Fruit fly (Drosophila melanogaster) whole organism, embryonic: ENCODE data around the gene vkg.

ENCODE experiments used
- Abd-B ChIP-seq: fragments of 200-800 bp; sonication (Bioruptor generic); optimal IDR thresholded peaks from 2 replicates; lab custom pipeline; 2018; ENCODE audit warnings: missing biosample characterization, mild to moderate bottlenecking, missing genetic modification characterization, moderate library complexity
- BEAF-32 ChIP-seq: fragments of 200-800 bp; sonication (Bioruptor generic); optimal IDR thresholded peaks from 3 replicates; lab custom pipeline; 2017; ENCODE audit warnings: missing biosample characterization, missing genetic modification characterization, mild to moderate bottlenecking, moderate library complexity, missing genetic modification reagents
- Bteb2 ChIP-seq: fragments of 200-800 bp; sonication (Bioruptor generic); optimal IDR thresholded peaks from 2 replicates; lab custom pipeline; 2016; ENCODE audit warnings: missing biosample characterization, missing genetic modification characterization
- CG10543 ChIP-seq: fragments of 200-800 bp; sonication (Bioruptor generic); optimal IDR thresholded peaks from 3 replicates; lab custom pipeline; 2017; ENCODE audit warnings: missing biosample characterization, mild to moderate bottlenecking, missing genetic modification characterization, moderate library complexity
- CG11560 ChIP-seq: fragments of 200-800 bp; sonication (Bioruptor generic); IDR thresholded peaks from 3 replicates; pipeline ENCODE4 v1.3.6; 2022; ENCODE audit warnings: missing biosample characterization, missing genetic modification characterization
- CG13287 ChIP-seq: fragments of 200-800 bp; sonication (Bioruptor generic); IDR thresholded peaks from 2 replicates; pipeline ENCODE4 v1.3.6; 2022; ENCODE audit warnings: missing biosample characterization, missing genetic modification characterization; ENCODE audit not compliant: partially characterized antibody
- CG15479 ChIP-seq: fragments of 200-800 bp; sonication (Bioruptor generic); optimal IDR thresholded peaks from 3 replicates; lab custom pipeline; 2019; ENCODE audit warnings: missing biosample characterization, mild to moderate bottlenecking, missing genetic modification characterization, moderate library complexity
- CG17385 ChIP-seq: fragments of 200-800 bp; sonication (Bioruptor generic); optimal IDR thresholded peaks from 3 replicates; lab custom pipeline; 2018; ENCODE audit warnings: missing biosample characterization, mild to moderate bottlenecking, missing genetic modification characterization
- CG34422 ChIP-seq: fragments of 200-800 bp; sonication (Bioruptor generic); IDR thresholded peaks from 3 replicates; pipeline ENCODE4 v1.3.6; 2022; ENCODE audit warnings: missing biosample characterization, missing genetic modification characterization
- CG3838 ChIP-seq: fragments of 200-800 bp; sonication (Bioruptor generic); optimal IDR thresholded peaks from 3 replicates; lab custom pipeline; 2016; ENCODE audit warnings: missing biosample characterization, missing genetic modification characterization
- CG3847 ChIP-seq: fragments of 200-800 bp; sonication (Bioruptor generic); IDR thresholded peaks from 2 replicates; pipeline ENCODE4 v1.3.6; 2022; ENCODE audit warnings: missing biosample characterization, missing genetic modification characterization
- CG4360 ChIP-seq: fragments of 200-800 bp; sonication (Bioruptor generic); IDR thresholded peaks from 2 replicates; pipeline ENCODE4 v1.3.6; 2022; ENCODE audit warnings: missing biosample characterization, missing genetic modification characterization
- CG4617 ChIP-seq: fragments of 200-800 bp; sonication (Bioruptor generic); optimal IDR thresholded peaks from 3 replicates; lab custom pipeline; 2016; ENCODE audit warnings: missing biosample characterization, missing genetic modification characterization, borderline replicate concordance
- CG6791 ChIP-seq: fragments of 200-800 bp; sonication (Bioruptor generic); IDR thresholded peaks from 3 replicates; pipeline ENCODE4 v1.3.6; 2022; ENCODE audit warnings: missing biosample characterization, missing genetic modification characterization; ENCODE audit not compliant: partially characterized antibody
- CG7839 ChIP-seq: fragments of 200-800 bp; sonication (Bioruptor generic); optimal IDR thresholded peaks from 3 replicates; lab custom pipeline; 2018; ENCODE audit warnings: missing biosample characterization, mild to moderate bottlenecking, missing genetic modification characterization, moderate library complexity
- CG8924 ChIP-seq: fragments of 200-800 bp; optimal IDR thresholded peaks from 3 replicates; lab custom pipeline; 2019; ENCODE audit warnings: missing biosample characterization, mild to moderate bottlenecking, missing genetic modification characterization, moderate library complexity
- CG9797 ChIP-seq: fragments of 200-800 bp; sonication (Bioruptor generic); optimal IDR thresholded peaks from 3 replicates; lab custom pipeline; 2018; ENCODE audit warnings: missing biosample characterization, mild to moderate bottlenecking, missing genetic modification characterization
- Doc2 ChIP-seq: fragments of 200-800 bp; sonication (Bioruptor generic); IDR thresholded peaks from 2 replicates; pipeline ENCODE4 v1.3.6; 2022; ENCODE audit warnings: missing biosample characterization, missing genetic modification characterization
- Dp ChIP-seq: fragments of 200-800 bp; sonication (Bioruptor generic); optimal IDR thresholded peaks from 2 replicates; lab custom pipeline; 2018; ENCODE audit warnings: missing biosample characterization, mild to moderate bottlenecking, missing genetic modification characterization, moderate library complexity
- E2f2 ChIP-seq: fragments of 200-800 bp; sonication (Bioruptor generic); IDR thresholded peaks from 2 replicates; pipeline ENCODE4 v1.3.6; 2022; ENCODE audit warnings: missing biosample characterization, missing genetic modification characterization
- HLH54F ChIP-seq: fragments of 200-800 bp; sonication (Bioruptor generic); optimal IDR thresholded peaks from 3 replicates; lab custom pipeline; 2016; ENCODE audit warnings: missing biosample characterization, missing genetic modification characterization
- Hr3 ChIP-seq: fragments of 200-800 bp; sonication (Bioruptor generic); optimal IDR thresholded peaks from 3 replicates; lab custom pipeline; 2016; ENCODE audit warnings: missing biosample characterization, missing genetic modification characterization
- MBD-R2 ChIP-seq: fragments of 200-800 bp; sonication (Bioruptor generic); IDR thresholded peaks from 2 replicates; pipeline ENCODE4 v1.3.6; 2022; ENCODE audit warnings: missing biosample characterization, missing genetic modification characterization
- MESR4 ChIP-seq: fragments of 200-800 bp; sonication (Bioruptor generic); optimal IDR thresholded peaks from 2 replicates; lab custom pipeline; 2018; ENCODE audit warnings: missing biosample characterization, mild to moderate bottlenecking, missing genetic modification characterization, moderate library complexity
- Max ChIP-seq: fragments of 200-800 bp; sonication (Bioruptor generic); optimal IDR thresholded peaks from 2 replicates; lab custom pipeline; 2016; ENCODE audit warnings: missing biosample characterization, mild to moderate bottlenecking, missing genetic modification characterization
- Med ChIP-seq: fragments of 200-800 bp; sonication (Bioruptor generic); peaks from one replicate; lab custom pipeline; 2016; ENCODE audit warnings: missing biosample characterization, missing genetic modification characterization, mild to moderate bottlenecking, inconsistent platforms, moderate library complexity
- Myb ChIP-seq: fragments of 200-800 bp; sonication (Bioruptor generic); optimal IDR thresholded peaks from 2 replicates; lab custom pipeline; 2016; ENCODE audit warnings: missing biosample characterization, missing genetic modification characterization
- Sin3A ChIP-seq: fragments of >200 bp; optimal IDR thresholded peaks from 2 replicates; lab custom pipeline; 2018
- TFAM ChIP-seq: fragments of 200-800 bp; sonication (Bioruptor generic); optimal IDR thresholded peaks from 2 replicates; lab custom pipeline; 2017; ENCODE audit warnings: missing biosample characterization, missing genetic modification characterization, inconsistent platforms
- YL-1 ChIP-seq: fragments of 200-800 bp; sonication (Bioruptor generic); optimal IDR thresholded peaks from 3 replicates; lab custom pipeline; 2017; ENCODE audit warnings: missing biosample characterization, mild to moderate bottlenecking, missing genetic modification characterization
- az2 ChIP-seq: fragments of 200-800 bp; sonication (Bioruptor generic); optimal IDR thresholded peaks from 3 replicates; lab custom pipeline; 2016; ENCODE audit warnings: missing biosample characterization, missing genetic modification characterization
- bab2 ChIP-seq: fragments of 200-800 bp; sonication (Bioruptor generic); optimal IDR thresholded peaks from 2 replicates; lab custom pipeline; 2016; ENCODE audit warnings: missing biosample characterization, missing genetic modification characterization
- bigmax ChIP-seq: fragments of 200-800 bp; sonication (Bioruptor generic); optimal IDR thresholded peaks from 2 replicates; lab custom pipeline; 2018; ENCODE audit warnings: missing biosample characterization, mild to moderate bottlenecking, missing genetic modification characterization
- dm ChIP-seq: fragments of 200-800 bp; sonication (Bioruptor generic); optimal IDR thresholded peaks from 3 replicates; lab custom pipeline; 2016; ENCODE audit warnings: missing biosample characterization, missing genetic modification characterization
- gfzf ChIP-seq: fragments of 200-800 bp; sonication (Bioruptor generic); optimal IDR thresholded peaks from 2 replicates; lab custom pipeline; 2016; ENCODE audit warnings: missing biosample characterization, mild to moderate bottlenecking, missing genetic modification characterization, moderate library complexity
- kah ChIP-seq: fragments of 200-800 bp; sonication (Bioruptor generic); optimal IDR thresholded peaks from 2 replicates; lab custom pipeline; 2018; ENCODE audit warnings: missing biosample characterization, mild to moderate bottlenecking, missing genetic modification characterization
- nerfin-1 ChIP-seq: fragments of 200-800 bp; sonication (Bioruptor generic); optimal IDR thresholded peaks from 3 replicates; lab custom pipeline; 2019; ENCODE audit warnings: missing biosample characterization, mild to moderate bottlenecking, missing genetic modification characterization, moderate library complexity
- nerfin-2 ChIP-seq: fragments of 200-800 bp; sonication (Bioruptor generic); IDR thresholded peaks from 2 replicates; pipeline ENCODE4 v1.3.6; 2022; ENCODE audit warnings: missing biosample characterization, missing genetic modification characterization; ENCODE audit not compliant: partially characterized antibody
- pros ChIP-seq: fragments of 200-800 bp; sonication (Bioruptor generic); optimal IDR thresholded peaks from 3 replicates; lab custom pipeline; 2019; ENCODE audit warnings: missing biosample characterization, mild to moderate bottlenecking, missing genetic modification characterization, moderate library complexity
- pzg ChIP-seq: fragments of 200-800 bp; sonication (Bioruptor generic); optimal IDR thresholded peaks from 3 replicates; lab custom pipeline; 2018; ENCODE audit warnings: missing biosample characterization, mild to moderate bottlenecking, missing genetic modification characterization, moderate library complexity
- sd ChIP-seq: fragments of 200-800 bp; sonication (Bioruptor generic); optimal IDR thresholded peaks from 3 replicates; lab custom pipeline; 2018; ENCODE audit warnings: missing biosample characterization, mild to moderate bottlenecking, missing genetic modification characterization, moderate library complexity
- slp2 ChIP-seq: fragments of 200-800 bp; sonication (Bioruptor generic); optimal IDR thresholded peaks from 2 replicates; lab custom pipeline; 2016; ENCODE audit warnings: missing biosample characterization, missing genetic modification characterization
- sqz ChIP-seq: fragments of 200-800 bp; sonication (Bioruptor generic); optimal IDR thresholded peaks from 3 replicates; lab custom pipeline; 2018; ENCODE audit warnings: missing biosample characterization, mild to moderate bottlenecking, missing genetic modification characterization
- stwl ChIP-seq: fragments of 200-800 bp; sonication (Bioruptor generic); optimal IDR thresholded peaks from 3 replicates; lab custom pipeline; 2018; ENCODE audit warnings: missing biosample characterization, mild to moderate bottlenecking, missing genetic modification characterization, moderate library complexity
- trem ChIP-seq: fragments of 200-800 bp; optimal IDR thresholded peaks from 3 replicates; lab custom pipeline; 2019; ENCODE audit warnings: missing biosample characterization, mild to moderate bottlenecking, missing genetic modification characterization, moderate library complexity
- wdn ChIP-seq: fragments of 200-800 bp; sonication (Bioruptor generic); IDR thresholded peaks from 2 replicates; pipeline ENCODE4 v1.3.6; 2022; ENCODE audit warnings: missing biosample characterization, missing genetic modification characterization

vkg gene

dm6 chr2L:4968767-4969166 is 59.2 kb downstream of the vkg start, which contains the start of the genes Scox and Polr1C:
TSS of gene Scox (minus strand) at chr2L:4968935.
TSS of gene Polr1C (plus strand) at chr2L:4969004.
- peak; percentile 46 for TF ChIP-seq pzg (GFP tag; lab: Kevin White, UChicago)
- TF ChIP-seq CG34422, result peak; percentile 18; the same call in 1 of the 3 replicates
- peak; percentile 19 for TF ChIP-seq Dp
- peak; percentile 19 for TF ChIP-seq stwl (tag; lab: Kevin White, UChicago)
- peak; percentile 89 for TF ChIP-seq CG17385 (GFP tag; lab: Kevin White, UChicago)
- TF ChIP-seq CG9797 (GFP tag; lab: Kevin White, UChicago), result peak; percentile 55
- peak; percentile 7 for TF ChIP-seq trem (tag; lab: Kevin White, UChicago)
- TF ChIP-seq MBD-R2 (GFP tag; lab: Robert Waterston, UW), result 0 out of 2 replicates have a peak, but pooled peaks have one; percentile 33
- peak; percentile 58 for TF ChIP-seq YL-1 (GFP tag; lab: Kevin White, UChicago)
- peak; percentile 34; the same call in 1 of the 2 replicates for TF ChIP-seq E2f2 (GFP tag; lab: Robert Waterston, UW)
- no peak for TF ChIP-seq nerfin-1 (tag; lab: Kevin White, UChicago)
- peak; percentile 49 for TF ChIP-seq gfzf (GFP tag; lab: Kevin White, UChicago)
- no peak for TF ChIP-seq nerfin-2 (GFP tag; lab: Robert Waterston, UW)
- TF ChIP-seq Hr3 (GFP tag; lab: Kevin White, UChicago), result no peak
- TF ChIP-seq CG3847 (GFP tag; lab: Robert Waterston, UW), result no peak
- TF ChIP-seq Max (GFP tag; lab: Kevin White, UChicago), result peak; percentile 33
- TF ChIP-seq dm (GFP tag; lab: Kevin White, UChicago), result peak; percentile 36
- TF ChIP-seq HLH54F (GFP tag; lab: Kevin White, UChicago), result no peak
- peak; percentile 44 for TF ChIP-seq MESR4
- peak; percentile 68 for TF ChIP-seq bigmax (GFP tag; lab: Kevin White, UChicago)
- TF ChIP-seq az2 (GFP tag; lab: Kevin White, UChicago), result no peak
- TF ChIP-seq BEAF-32 (GFP tag; lab: Kevin White, UChicago), result peak; percentile 31

dm6 chr2L:4967511-4967910 is 60.5 kb downstream of the vkg start, which contains the start of gene eIF3i:
TSS of gene eIF3i (minus strand) at chr2L:4967775.
- no peak for TF ChIP-seq CG10543 (GFP tag; lab: Kevin White, UChicago)
- TF ChIP-seq CG6791, result no peak
- no peak for TF ChIP-seq sd (tag; lab: Kevin White, UChicago)
- TF ChIP-seq slp2 (GFP tag; lab: Kevin White, UChicago), result no peak
- TF ChIP-seq YL-1 (GFP tag; lab: Kevin White, UChicago), result peak; percentile 51
- no peak for TF ChIP-seq CG7839
- no peak for TF ChIP-seq TFAM (GFP tag; lab: Kevin White, UChicago)
- no peak for TF ChIP-seq bab2 (GFP tag; lab: Kevin White, UChicago)
- no peak for TF ChIP-seq Sin3A (lab: Kevin White, UChicago)
- peak; percentile 17 for TF ChIP-seq BEAF-32 (GFP tag; lab: Kevin White, UChicago)
- TF ChIP-seq Dp, result peak; percentile 18
- no peak for TF ChIP-seq wdn (GFP tag; lab: Robert Waterston, UW)
- peak; percentile 64 for TF ChIP-seq CG9797 (GFP tag; lab: Kevin White, UChicago)
- TF ChIP-seq kah (GFP tag; lab: Kevin White, UChicago), result no peak
- peak; percentile 49; the same call in 1 of the 3 replicates for TF ChIP-seq CG34422
- no peak for TF ChIP-seq Bteb2
- no peak for TF ChIP-seq CG3838
- peak; percentile 6 for TF ChIP-seq CG8924 (tag; lab: Kevin White, UChicago)
- peak; percentile 77 for TF ChIP-seq gfzf (GFP tag; lab: Kevin White, UChicago)
- TF ChIP-seq Myb (GFP tag; lab: Kevin White, UChicago), result peak; percentile 13
- peak; percentile 61 for TF ChIP-seq dm (GFP tag; lab: Kevin White, UChicago)
- TF ChIP-seq CG15479 (GFP tag; lab: Kevin White, UChicago), result peak; percentile 28
- TF ChIP-seq sqz, result no peak
- peak; percentile 55 for TF ChIP-seq pzg (GFP tag; lab: Kevin White, UChicago)
- no peak for TF ChIP-seq Abd-B (GFP tag; lab: Kevin White, UChicago)
- TF ChIP-seq MBD-R2 (GFP tag; lab: Robert Waterston, UW), result peak; percentile 42; the same call in 1 of the 2 replicates
- TF ChIP-seq CG4360 (GFP tag; lab: Robert Waterston, UW), result 0 out of 2 replicates have a peak, but pooled peaks have one; percentile 33
- TF ChIP-seq CG13287 (GFP tag; lab: Robert Waterston, UW), result peak; percentile 20; the same call in 1 of the 2 replicates
- TF ChIP-seq CG4617 (GFP tag; lab: Kevin White, UChicago), result peak; percentile 54
- peak; percentile 11 for TF ChIP-seq stwl (tag; lab: Kevin White, UChicago)
- TF ChIP-seq Med (GFP tag; lab: Kevin White, UChicago), result peak; percentile 65
- TF ChIP-seq pros, result no peak
- peak; percentile 97 for TF ChIP-seq bigmax (GFP tag; lab: Kevin White, UChicago)
- TF ChIP-seq CG11560 (tag; lab: Robert Waterston, UW), result no peak
- no peak for TF ChIP-seq Doc2 (GFP tag; lab: Robert Waterston, UW)
